Fruit fly (Drosophila melanogaster) whole organism, pupa: ENCODE results near the gene CG3339.

Experiments used
- CG10348 ChIP-seq: fragments of 200-800 bp; sonication (Bioruptor generic); IDR thresholded peaks from 2 replicates; pipeline ENCODE4 v1.3.6; 2022; ENCODE audit warnings: missing biosample characterization, missing genetic modification characterization
- CG13204 ChIP-seq: fragments of 200-800 bp; sonication (Bioruptor generic); optimal IDR thresholded peaks from 2 replicates; lab custom pipeline; 2018; ENCODE audit warnings: missing biosample characterization, mild to moderate bottlenecking, missing genetic modification characterization, moderate library complexity
- CG15710 ChIP-seq: fragments of 200-800 bp; sonication (Bioruptor generic); optimal IDR thresholded peaks from 2 replicates; lab custom pipeline; 2018; ENCODE audit warnings: missing biosample characterization, mild to moderate bottlenecking, missing genetic modification characterization, moderate library complexity
- CG17806 ChIP-seq: fragments of 200-800 bp; sonication (Bioruptor generic); optimal IDR thresholded peaks from 2 replicates; lab custom pipeline; 2018; ENCODE audit warnings: missing biosample characterization, mild to moderate bottlenecking, missing genetic modification characterization, moderate library complexity
- CG34367 ChIP-seq: fragments of 200-800 bp; sonication (Bioruptor generic); optimal IDR thresholded peaks from 2 replicates; lab custom pipeline; 2018; ENCODE audit warnings: missing biosample characterization, mild to moderate bottlenecking, missing genetic modification characterization
- CG8159 ChIP-seq: fragments of 200-800 bp; sonication (Bioruptor generic); optimal IDR thresholded peaks from 3 replicates; lab custom pipeline; 2018; ENCODE audit warnings: missing biosample characterization, mild to moderate bottlenecking, missing genetic modification characterization, moderate library complexity
- EcR ChIP-seq: fragments of 200-800 bp; sonication (Bioruptor generic); optimal IDR thresholded peaks from 3 replicates; lab custom pipeline; 2019; ENCODE audit warnings: missing biosample characterization, missing genetic modification characterization, mild to moderate bottlenecking, moderate library complexity, missing genetic modification reagents
- Ets98B ChIP-seq: fragments of 200-800 bp; sonication (Bioruptor generic); IDR thresholded peaks from 2 replicates; pipeline ENCODE4 v1.3.6; 2022; ENCODE audit warnings: missing biosample characterization, missing genetic modification characterization
- Pif1B ChIP-seq: fragments of 200-800 bp; sonication (Bioruptor generic); optimal IDR thresholded peaks from 3 replicates; lab custom pipeline; 2016; ENCODE audit warnings: missing biosample characterization, missing genetic modification characterization
- Snoo ChIP-seq: fragments of 200-800 bp; sonication (Bioruptor generic); optimal IDR thresholded peaks from 3 replicates; lab custom pipeline; 2017; ENCODE audit warnings: missing biosample characterization, mild to moderate bottlenecking, missing genetic modification characterization, inconsistent platforms
- fd96Ca ChIP-seq: fragments of 200-800 bp; sonication (Bioruptor generic); IDR thresholded peaks from 3 replicates; pipeline ENCODE4 v1.3.6; 2022; ENCODE audit warnings: missing biosample characterization, missing genetic modification characterization
- gl ChIP-seq: fragments of 200-800 bp; sonication (Bioruptor generic); optimal IDR thresholded peaks from 2 replicates; lab custom pipeline; 2018; ENCODE audit warnings: missing biosample characterization, mild to moderate bottlenecking, missing genetic modification characterization

DNA sequence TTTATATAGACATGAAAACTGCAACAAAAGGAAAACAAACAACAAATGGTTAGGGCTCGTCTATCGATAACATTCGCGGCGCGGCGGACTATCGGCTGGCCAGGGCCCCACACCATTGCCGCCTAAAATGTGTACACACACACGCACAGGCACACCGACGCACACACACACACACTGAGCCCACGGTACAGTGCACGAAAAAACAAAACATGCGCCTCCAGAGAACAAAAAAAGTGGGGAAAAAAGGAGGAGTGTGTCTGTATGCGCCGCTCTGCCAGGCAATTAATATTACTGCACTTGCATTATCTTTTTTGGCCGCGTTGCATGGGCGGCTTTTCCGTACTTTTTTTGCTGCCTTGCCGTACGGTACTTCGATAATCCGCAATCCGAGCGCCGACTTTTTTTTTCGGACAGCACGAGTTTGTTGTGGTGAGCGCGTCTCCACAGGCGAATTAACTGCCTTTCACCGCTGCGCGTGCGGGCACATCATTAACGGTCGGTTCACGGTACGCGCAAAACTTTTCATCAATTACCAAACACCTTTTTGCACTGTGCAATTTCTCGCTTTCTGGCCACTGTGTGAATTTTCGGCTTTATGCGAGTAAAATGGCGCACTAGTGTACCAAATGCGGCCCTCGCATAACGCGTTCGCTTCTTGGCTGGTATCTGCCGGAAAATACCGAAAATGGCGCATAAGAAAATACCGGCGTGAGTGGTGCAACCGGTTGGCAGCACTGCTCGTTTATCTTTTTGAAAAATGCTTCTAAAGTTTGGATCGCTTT, 58.5 kb downstream of the CG3339 start, which contains the start of gene woc:
- TF ChIP-seq CG8159 (tag; lab: Kevin White, UChicago) = peak; percentile 39
- TF ChIP-seq EcR (GFP tag; lab: Kevin White, UChicago) = peak; percentile 2
- peak; percentile 65 for TF ChIP-seq Snoo (tag; lab: Kevin White, UChicago)
- peak; percentile 70 for TF ChIP-seq Pif1B (GFP tag; lab: Kevin White, UChicago)
- TF ChIP-seq CG13204 (GFP tag; lab: Kevin White, UChicago) = no peak
- peak; percentile 57 for TF ChIP-seq CG17806 (tag; lab: Kevin White, UChicago)
- TF ChIP-seq Ets98B = peak; percentile 81
- 0 out of 2 replicates have a peak, but pooled peaks have one; percentile 59 for TF ChIP-seq CG10348 (GFP tag; lab: Robert Waterston, UW)
- TF ChIP-seq CG15710 = peak; percentile 75
- TF ChIP-seq fd96Ca = peak; percentile 90
- TF ChIP-seq gl (tag; lab: Kevin White, UChicago) = peak; percentile 87
- TF ChIP-seq CG34367 (tag; lab: Kevin White, UChicago) = peak; percentile 71
